Worm (Caenorhabditis elegans) whole organism, L1 larva: ENCODE results near the gene C35A5.11.

Source experiments
- C04F5.9 ChIP-seq: sonication (generic microtip); optimal IDR thresholded peaks from 2 replicates; lab custom pipeline; 2016; ENCODE audit warnings: missing genetic modification characterization, missing compliant biosample characterization
- C34B4.2 ChIP-seq: sonication (generic microtip); optimal IDR thresholded peaks from 2 replicates; lab custom pipeline; 2017; ENCODE audit warnings: mild to moderate bottlenecking, missing genetic modification characterization, missing compliant biosample characterization
- aha-1 ChIP-seq: fragments of 150-350 bp; optimal IDR thresholded peaks from 2 replicates; lab custom pipeline; 2014; ENCODE audit warnings: missing biosample characterization, missing genetic modification characterization
- aly-2 ChIP-seq: fragments of 150-350 bp; optimal IDR thresholded peaks from 2 replicates; lab custom pipeline; 2014; ENCODE audit warnings: missing biosample characterization, missing genetic modification characterization
- ama-1 ChIP-seq: fragments of 150-350 bp; optimal IDR thresholded peaks from 2 replicates; lab custom pipeline; 2014
- blmp-1 ChIP-seq: fragments of 150-350 bp; optimal IDR thresholded peaks from 2 replicates; lab custom pipeline; 2014; ENCODE audit warnings: missing biosample characterization, missing genetic modification characterization
- ceh-63 ChIP-seq: fragments of 200-800 bp; sonication (Bioruptor generic); optimal IDR thresholded peaks from 2 replicates; lab custom pipeline; 2018; ENCODE audit warnings: mild to moderate bottlenecking, missing genetic modification characterization, missing compliant biosample characterization
- ceh-8 ChIP-seq: fragments of 200-800 bp; sonication (Bioruptor generic); optimal IDR thresholded peaks from 2 replicates; lab custom pipeline; 2018; ENCODE audit warnings: mild to moderate bottlenecking, missing genetic modification characterization, moderate library complexity, missing compliant biosample characterization
- ceh-88 ChIP-seq: fragments of 200-800 bp; sonication (Bioruptor generic); IDR thresholded peaks from 2 replicates; pipeline ENCODE4 v1.3.6; 2022; ENCODE audit warnings: missing genetic modification characterization, missing compliant biosample characterization
- ceh-90 ChIP-seq: sonication (generic microtip); optimal IDR thresholded peaks from 2 replicates; lab custom pipeline; 2016; ENCODE audit warnings: missing genetic modification characterization, missing compliant biosample characterization
- dpl-1 ChIP-seq, 3 experiments: fragments of 150-350 bp in 2 of 3; sonication (generic microtip) in 1 of 3; optimal IDR thresholded peaks; 2 replicates each; lab custom pipeline; 2014 to 2017; ENCODE audit warnings: missing biosample characterization in 3 of 3, missing genetic modification characterization in 3 of 3, missing genetic modification reagents in 3 of 3
- efl-1 ChIP-seq, 4 experiments: fragments of 150-350 bp; optimal IDR thresholded peaks in 3 of 4; peaks in 1 of 4; 1 replicate in 1 of 4; 2 replicates in 3 of 4; lab custom pipeline; 2014; ENCODE audit warnings: missing biosample characterization in 2 of 4, missing genetic modification characterization in 2 of 4, missing genetic modification reagents in 2 of 4
- efl-3 ChIP-seq: fragments of 200-800 bp; sonication (Bioruptor generic); optimal IDR thresholded peaks from 2 replicates; lab custom pipeline; 2018; ENCODE audit warnings: mild to moderate bottlenecking, missing genetic modification characterization, missing compliant biosample characterization
- egl-27 ChIP-seq, 2 experiments: fragments of 150-350 bp in 1 of 2; sonication (generic microtip); optimal IDR thresholded peaks; 3 replicates each; lab custom pipeline; 2017 to 2018; ENCODE audit warnings: missing biosample characterization in 2 of 2, missing genetic modification characterization in 2 of 2, missing genetic modification reagents in 2 of 2
- elt-3 ChIP-seq, 6 experiments: fragments of 150-350 bp in 1 of 6; sonication (generic microtip); optimal IDR thresholded peaks; 2 replicates each; lab custom pipeline; 2017 to 2018; ENCODE audit warnings: missing biosample characterization in 6 of 6, missing genetic modification characterization in 6 of 6, inconsistent platforms in 1 of 6
- ets-5 ChIP-seq: fragments of 200-800 bp; sonication (Bioruptor generic); IDR thresholded peaks from 2 replicates; pipeline ENCODE4 v1.3.6; 2022; ENCODE audit warnings: missing genetic modification characterization, missing compliant biosample characterization
- fos-1 ChIP-seq: fragments of 150-350 bp; optimal IDR thresholded peaks from 2 replicates; lab custom pipeline; 2014; ENCODE audit warnings: missing biosample characterization, missing genetic modification characterization
- grh-1 ChIP-seq: fragments of 200-800 bp; sonication (Bioruptor generic); IDR thresholded peaks from 2 replicates; pipeline ENCODE4 v1.3.6; 2022; ENCODE audit warnings: missing genetic modification reagents, missing genetic modification characterization, missing compliant biosample characterization
- hlh-17 ChIP-seq: fragments of 200-800 bp; sonication (Bioruptor generic); optimal IDR thresholded peaks from 2 replicates; lab custom pipeline; 2018; ENCODE audit warnings: missing genetic modification characterization, mild to moderate bottlenecking, missing compliant biosample characterization, moderate library complexity, borderline replicate concordance
- lin-13 ChIP-seq: fragments of 150-350 bp; optimal IDR thresholded peaks from 2 replicates; lab custom pipeline; 2014; ENCODE audit warnings: missing biosample characterization, missing genetic modification reagents, missing genetic modification characterization
- lin-15B ChIP-seq: fragments of 150-350 bp; sonication (generic microtip); optimal IDR thresholded peaks from 3 replicates; lab custom pipeline; 2014; ENCODE audit warnings: missing biosample characterization, missing genetic modification characterization
- lin-39 ChIP-seq: fragments of 150-350 bp; optimal IDR thresholded peaks from 2 replicates; lab custom pipeline; 2014; ENCODE audit warnings: missing biosample characterization, missing genetic modification reagents, missing genetic modification characterization
- mab-9 ChIP-seq: fragments of 200-800 bp; sonication (Bioruptor generic); IDR thresholded peaks from 2 replicates; pipeline ENCODE4 v1.3.6; 2022; ENCODE audit warnings: missing genetic modification reagents, missing genetic modification characterization, missing compliant biosample characterization
- mdl-1 ChIP-seq, 2 experiments: fragments of 150-350 bp; optimal IDR thresholded peaks; 2 replicates each; lab custom pipeline; 2014 to 2017; ENCODE audit warnings: missing biosample characterization in 2 of 2, missing genetic modification characterization in 2 of 2, inconsistent platforms in 1 of 2
- mef-2 ChIP-seq: fragments of 150-350 bp; optimal IDR thresholded peaks from 2 replicates; lab custom pipeline; 2014; ENCODE audit warnings: missing biosample characterization, missing genetic modification characterization
- mep-1 ChIP-seq: fragments of 150-350 bp; optimal IDR thresholded peaks from 2 replicates; lab custom pipeline; 2014; ENCODE audit warnings: missing biosample characterization, missing genetic modification characterization
- nhr-12 ChIP-seq: sonication (generic microtip); optimal IDR thresholded peaks from 2 replicates; lab custom pipeline; 2017; ENCODE audit warnings: missing biosample characterization, missing genetic modification characterization
- nhr-19 ChIP-seq: fragments of 200-800 bp; sonication (Bioruptor generic); conservative IDR thresholded peaks from 2 replicates; pipeline ENCODE4 v1.3.6; 2022; ENCODE audit warnings: missing genetic modification characterization, missing compliant biosample characterization
- nhr-237 ChIP-seq: fragments of 150-350 bp; optimal IDR thresholded peaks from 2 replicates; lab custom pipeline; 2014; ENCODE audit warnings: missing biosample characterization, missing genetic modification characterization
- nhr-28 ChIP-seq: fragments of 150-350 bp; optimal IDR thresholded peaks from 2 replicates; lab custom pipeline; 2014; ENCODE audit warnings: missing biosample characterization, missing genetic modification characterization
- nhr-71 ChIP-seq: sonication (generic microtip); optimal IDR thresholded peaks from 2 replicates; lab custom pipeline; 2016; ENCODE audit warnings: mild to moderate bottlenecking, missing genetic modification characterization, moderate library complexity, missing compliant biosample characterization
- nhr-76 ChIP-seq: sonication (generic microtip); optimal IDR thresholded peaks from 2 replicates; lab custom pipeline; 2017; ENCODE audit warnings: missing biosample characterization, missing genetic modification characterization
- nhr-85 ChIP-seq: sonication (generic microtip); peaks from one replicate; lab custom pipeline; 2016; ENCODE audit warnings: missing genetic modification characterization, inconsistent platforms, missing compliant biosample characterization
- nhr-90 ChIP-seq: sonication (generic microtip); optimal IDR thresholded peaks from 2 replicates; lab custom pipeline; 2016; ENCODE audit warnings: mild to moderate bottlenecking, missing genetic modification characterization, missing compliant biosample characterization; ENCODE audit not compliant: poor library complexity
- rnt-1 ChIP-seq: sonication (generic microtip); optimal IDR thresholded peaks from 2 replicates; lab custom pipeline; 2016; ENCODE audit warnings: mild to moderate bottlenecking, missing genetic modification characterization, moderate library complexity, missing compliant biosample characterization
- skn-1 ChIP-seq: fragments of 150-350 bp; optimal IDR thresholded peaks from 2 replicates; lab custom pipeline; 2014; ENCODE audit warnings: missing biosample characterization, missing genetic modification characterization
- sox-4 ChIP-seq: sonication (generic microtip); optimal IDR thresholded peaks from 2 replicates; lab custom pipeline; 2016; ENCODE audit warnings: missing genetic modification characterization, missing compliant biosample characterization
- sptf-1 ChIP-seq: fragments of 150-350 bp; optimal IDR thresholded peaks from 2 replicates; lab custom pipeline; 2014; ENCODE audit warnings: missing biosample characterization, missing genetic modification characterization
- sup-37 ChIP-seq: fragments of 200-800 bp; sonication (Bioruptor generic); optimal IDR thresholded peaks from 2 replicates; lab custom pipeline; 2018; ENCODE audit warnings: mild to moderate bottlenecking, missing genetic modification characterization, missing compliant biosample characterization
- tlp-1 ChIP-seq: fragments of 150-350 bp; optimal IDR thresholded peaks from 2 replicates; lab custom pipeline; 2014; ENCODE audit warnings: missing biosample characterization, missing genetic modification characterization
- unc-30 ChIP-seq: sonication (generic microtip); optimal IDR thresholded peaks from 2 replicates; lab custom pipeline; 2017; ENCODE audit warnings: missing biosample characterization, missing genetic modification characterization
- unc-62 ChIP-seq: fragments of 150-350 bp; optimal IDR thresholded peaks from 2 replicates; lab custom pipeline; 2014; ENCODE audit warnings: missing biosample characterization, missing genetic modification reagents, missing genetic modification characterization
- xbp-1 ChIP-seq: sonication (generic microtip); optimal IDR thresholded peaks from 2 replicates; lab custom pipeline; 2016; ENCODE audit warnings: missing genetic modification characterization, missing compliant biosample characterization
- ztf-4 ChIP-seq: fragments of 150-350 bp; optimal IDR thresholded peaks from 2 replicates; lab custom pipeline; 2014; ENCODE audit warnings: missing biosample characterization, missing genetic modification characterization

The C35A5.11 gene

DNA sequence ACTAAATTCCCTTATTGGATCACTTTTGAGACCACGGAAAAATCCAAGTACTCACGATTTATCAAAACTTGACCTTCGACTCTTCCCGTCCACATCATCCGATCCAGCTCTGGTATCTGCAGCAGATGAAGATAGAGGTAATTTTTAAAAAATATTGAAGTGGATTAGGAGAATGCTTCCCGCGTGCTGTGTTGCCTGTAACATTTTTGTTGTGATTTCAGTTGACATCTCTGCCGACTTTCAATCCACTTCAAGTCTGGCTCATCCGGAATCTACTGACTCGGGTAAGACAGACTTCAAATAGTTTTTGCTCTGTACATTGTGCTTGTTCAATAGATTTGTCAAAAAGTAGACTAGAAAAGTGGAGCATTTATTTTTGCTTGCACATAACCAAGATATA, 27.5 kb downstream of the C35A5.11 start:
- TF ChIP-seq sox-4 (tag; lab: Kevin White, UChicago) = no peak
- TF ChIP-seq ztf-4 (tag; lab: Kevin White, UChicago) = no peak
- no peak for TF ChIP-seq xbp-1 (tag; lab: Kevin White, UChicago)
- no peak for TF ChIP-seq nhr-28 (tag; lab: Kevin White, UChicago)
- TF ChIP-seq elt-3 (tag; optimal IDR thresholded peaks at IDR 0.05; lab: Kevin White, UChicago) = no peak
- TF ChIP-seq mep-1 (tag; lab: Kevin White, UChicago) = no peak
- no peak for TF ChIP-seq nhr-76
- TF ChIP-seq nhr-71 (tag; lab: Kevin White, UChicago) = no peak
- TF ChIP-seq ets-5 (GFP tag; lab: Robert Waterston, UW) = no peak
- TF ChIP-seq, all 84 proteins: peak for 0

DNA sequence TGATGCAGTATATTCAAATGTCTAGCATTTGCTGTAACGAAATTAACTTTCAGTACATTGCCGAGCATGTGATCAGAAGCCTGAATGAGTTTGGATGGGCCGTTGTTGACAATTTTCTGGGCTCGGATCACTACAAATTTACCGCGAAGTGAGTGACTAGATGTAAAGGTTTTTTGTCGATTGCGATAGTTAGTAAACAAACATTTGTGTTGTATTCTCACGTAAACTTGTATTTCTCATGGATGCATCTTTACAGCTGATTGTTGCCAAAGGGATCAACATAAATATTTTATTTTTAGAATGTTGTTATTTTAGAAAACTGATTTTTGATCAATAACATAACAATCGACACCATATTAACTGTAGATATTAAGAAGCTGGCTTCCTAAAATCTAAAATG, 28.9 kb downstream of the C35A5.11 start:
- TF ChIP-seq nhr-85 (tag; lab: Kevin White, UChicago) (no peak), ztf-4 (tag; lab: Kevin White, UChicago) (no peak), aly-2 (tag; lab: Kevin White, UChicago) (no peak), aha-1 (no peak), ceh-90 (tag; lab: Kevin White, UChicago) (no peak), dpl-1 (GFP tag; optimal IDR thresholded peaks at IDR 0.05; lab: Kevin White, UChicago) (no peak), nhr-76 (no peak), sptf-1 (no peak), C34B4.2 (tag; lab: Kevin White, UChicago) (no peak), efl-3 (GFP tag; lab: Kevin White, UChicago) (no peak), nhr-12 (no peak), egl-27 (tag; optimal IDR thresholded peaks at IDR 0.05; lab: Kevin White, UChicago) (no peak), tlp-1 (tag; lab: Kevin White, UChicago) (no peak)

DNA sequence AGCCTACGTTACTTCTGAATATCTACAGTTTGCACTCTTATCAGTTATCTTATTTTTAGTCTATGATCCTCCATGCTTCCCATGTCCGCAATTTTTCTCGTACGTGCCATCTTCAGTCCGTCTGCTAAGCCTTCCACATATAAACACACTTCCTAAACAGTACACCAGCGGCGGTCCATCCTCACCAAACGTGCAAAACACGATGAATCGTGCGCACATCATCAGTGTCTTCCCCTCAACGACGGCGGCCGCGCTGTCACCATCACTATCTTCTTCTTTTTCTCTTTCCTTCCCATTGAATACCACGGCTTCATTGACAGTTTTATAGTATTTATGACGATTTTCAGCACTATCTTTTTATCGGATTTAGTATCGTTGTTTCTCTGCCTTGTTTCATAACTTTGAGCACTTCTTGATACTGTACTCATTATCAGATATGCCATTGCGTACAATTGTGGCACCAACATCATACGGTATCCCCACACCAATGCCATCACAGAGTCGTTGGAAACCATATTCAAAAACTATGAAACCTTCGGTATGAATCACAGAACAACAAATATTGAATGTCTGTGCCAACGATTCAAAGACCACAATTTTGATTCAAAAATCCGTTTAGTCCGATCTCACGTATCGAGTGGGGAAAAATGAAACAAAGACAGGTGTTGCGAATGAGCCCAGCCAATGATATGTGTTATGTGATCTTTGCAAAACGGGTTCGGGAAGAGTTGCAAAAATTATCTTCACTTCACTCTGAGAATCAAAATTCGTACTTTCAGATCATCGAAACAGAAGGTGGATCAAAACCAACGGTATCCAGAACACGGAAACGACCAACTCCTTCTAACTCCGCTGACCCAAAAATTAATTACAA, 29.8 kb downstream of the C35A5.11 start:
- TF ChIP-seq mdl-1 (tag; optimal IDR thresholded peaks at IDR 0.05; lab: Kevin White, UChicago) (no peak), efl-1 (optimal IDR thresholded peaks at IDR 0.05; lab: Kevin White, UChicago) (no peak), efl-1 (GFP tag; optimal IDR thresholded peaks at IDR 0.05 in 1 of 2; lab: Kevin White, UChicago) (peak in 1 of 2 experiments; percentile 85), rnt-1 (tag; lab: Kevin White, UChicago) (peak; percentile 9), hlh-17 (GFP tag; lab: Kevin White, UChicago) (no peak), ceh-63 (GFP tag; lab: Kevin White, UChicago) (no peak), sup-37 (no peak), mep-1 (tag; lab: Kevin White, UChicago) (no peak), lin-15B (tag; lab: Kevin White, UChicago) (no peak), ama-1 (lab: Kevin White, UChicago) (no peak), ets-5 (GFP tag; lab: Robert Waterston, UW) (no peak), nhr-90 (tag; lab: Kevin White, UChicago) (no peak), nhr-71 (tag; lab: Kevin White, UChicago) (no peak), aha-1 (no peak), fos-1 (tag; lab: Kevin White, UChicago) (no peak), unc-30 (tag; lab: Kevin White, UChicago) (no peak), ceh-88 (GFP tag; lab: Robert Waterston, UW) (no peak), mab-9 (GFP tag; lab: Robert Waterston, UW) (no peak)

DNA sequence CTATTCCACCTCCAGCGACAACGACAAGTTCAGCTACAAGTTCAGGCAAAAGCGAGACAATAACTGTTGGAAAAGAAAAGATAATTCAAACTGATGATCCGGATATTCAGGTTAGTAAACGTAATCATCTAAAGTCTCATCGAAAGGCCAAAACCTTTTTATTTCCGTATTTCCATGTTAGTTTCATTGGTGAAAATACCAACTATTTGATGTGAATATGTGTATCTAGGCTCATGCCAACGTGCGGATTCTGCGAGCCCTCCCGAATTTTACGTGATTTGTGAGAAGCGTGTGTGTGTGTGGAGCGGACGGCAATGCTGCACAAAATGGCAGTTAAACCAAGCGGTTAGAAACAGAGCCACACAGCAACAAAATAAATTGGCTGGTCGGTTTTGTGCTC, 31.9 kb downstream of the C35A5.11 start:
- no peak for TF ChIP-seq blmp-1 (tag; lab: Kevin White, UChicago)
- TF ChIP-seq mef-2 = no peak
- TF ChIP-seq C04F5.9 (tag; lab: Kevin White, UChicago) = no peak
- no peak for TF ChIP-seq mab-9 (GFP tag; lab: Robert Waterston, UW)
- TF ChIP-seq egl-27 (tag; optimal IDR thresholded peaks at IDR 0.05; lab: Kevin White, UChicago) = no peak
- TF ChIP-seq nhr-90 (tag; lab: Kevin White, UChicago) = no peak
- no peak for TF ChIP-seq elt-3 (tag; optimal IDR thresholded peaks at IDR 0.05; lab: Kevin White, UChicago)
- TF ChIP-seq skn-1 (tag; lab: Kevin White, UChicago) = no peak
- TF ChIP-seq mdl-1 (tag; optimal IDR thresholded peaks at IDR 0.05; lab: Kevin White, UChicago) = no peak
- TF ChIP-seq nhr-12 = no peak
- no peak for TF ChIP-seq ceh-88 (GFP tag; lab: Robert Waterston, UW)
- no peak for TF ChIP-seq lin-13 (GFP tag; lab: Kevin White, UChicago)
- TF ChIP-seq ceh-8 (GFP tag; lab: Kevin White, UChicago) = no peak
- TF ChIP-seq nhr-237 (tag; lab: Kevin White, UChicago) = no peak
- no peak for TF ChIP-seq lin-39 (tag; lab: Kevin White, UChicago)
- TF ChIP-seq nhr-71 (tag; lab: Kevin White, UChicago) = no peak
- no peak for TF ChIP-seq grh-1
- TF ChIP-seq unc-62 = no peak
- no peak for TF ChIP-seq nhr-19 (GFP tag; lab: Robert Waterston, UW)
